Fruit fly (Drosophila melanogaster) whole organism, embryonic: Measurements from ENCODE around the gene CG18662.

ENCODE experiments used
- CG13775 ChIP-seq: fragments of 200-800 bp; sonication (Bioruptor generic); optimal IDR thresholded peaks from 3 replicates; lab custom pipeline; 2017; ENCODE audit warnings: missing biosample characterization, mild to moderate bottlenecking, missing genetic modification characterization
- CG14710 ChIP-seq: fragments of 200-800 bp; sonication (Bioruptor generic); optimal IDR thresholded peaks from 3 replicates; lab custom pipeline; 2019; ENCODE audit warnings: missing biosample characterization, mild to moderate bottlenecking, missing genetic modification characterization, moderate library complexity
- CG16779 ChIP-seq: fragments of 200-800 bp; sonication (Bioruptor generic); IDR thresholded peaks from 2 replicates; pipeline ENCODE4 v1.3.6; 2022; ENCODE audit warnings: missing biosample characterization, missing genetic modification characterization
- CG17912 ChIP-seq: fragments of 200-800 bp; sonication (Bioruptor generic); optimal IDR thresholded peaks from 2 replicates; lab custom pipeline; 2018; ENCODE audit warnings: missing biosample characterization, mild to moderate bottlenecking, missing genetic modification characterization
- CG18764 ChIP-seq: fragments of 200-800 bp; sonication (Bioruptor generic); optimal IDR thresholded peaks from 3 replicates; lab custom pipeline; 2016; ENCODE audit warnings: missing biosample characterization, missing genetic modification characterization
- NK7.1 ChIP-seq: fragments of 200-800 bp; sonication (Bioruptor generic); optimal IDR thresholded peaks from 3 replicates; lab custom pipeline; 2016; ENCODE audit warnings: missing biosample characterization, missing genetic modification characterization
- dmrt11E ChIP-seq: fragments of 200-800 bp; sonication (Bioruptor generic); optimal IDR thresholded peaks from 3 replicates; lab custom pipeline; 2018; ENCODE audit warnings: missing biosample characterization, mild to moderate bottlenecking, missing genetic modification characterization, moderate library complexity
- insv ChIP-seq, 2 experiments: fragments of 200-800 bp; sonication (Bioruptor generic); optimal IDR thresholded peaks; 3 replicates each; lab custom pipeline; 2016 to 2018; ENCODE audit warnings: missing biosample characterization in 2 of 2, missing genetic modification characterization in 2 of 2
- ken ChIP-seq: fragments of 200-800 bp; sonication (Bioruptor generic); IDR thresholded peaks from 3 replicates; pipeline ENCODE4 v1.3.6; 2022; ENCODE audit warnings: missing biosample characterization, missing genetic modification characterization
- nom ChIP-seq: fragments of 200-800 bp; sonication (Bioruptor generic); optimal IDR thresholded peaks from 2 replicates; lab custom pipeline; 2017; ENCODE audit warnings: missing biosample characterization, missing genetic modification characterization, mild to moderate bottlenecking, moderate library complexity, missing genetic modification reagents
- ranshi ChIP-seq: fragments of 200-800 bp; sonication (Bioruptor generic); IDR thresholded peaks from 2 replicates; pipeline ENCODE4 v1.3.6; 2022; ENCODE audit warnings: missing biosample characterization, missing genetic modification characterization

dm6 chr2L:8975328-8975727 lies 5.1 kb upstream of the CG18662 start, which contains the start of gene CG9541:
- TF ChIP-seq nom (GFP tag; lab: Kevin White, UChicago) (no peak), CG17912 (no peak), insv (GFP tag; optimal IDR thresholded peaks at IDR 0.05; lab: Kevin White, UChicago) (no peak), CG14710 (tag; lab: Kevin White, UChicago) (no peak), dmrt11E (tag; lab: Kevin White, UChicago) (no peak), CG13775 (GFP tag; lab: Kevin White, UChicago) (no peak), ranshi (GFP tag; lab: Robert Waterston, UW) (no peak), ken (GFP tag; lab: Robert Waterston, UW) (no peak), NK7.1 (no peak), CG16779 (GFP tag; lab: Robert Waterston, UW) (no peak), CG18764 (GFP tag; lab: Kevin White, UChicago) (no peak)
